Worm (Caenorhabditis elegans) whole organism, L3 larva: ENCODE results near the gene srh-119.

ENCODE experiments used
- lin-15B ChIP-seq: fragments of 150-350 bp; optimal IDR thresholded peaks from 2 replicates; lab custom pipeline; 2014; ENCODE audit warnings: missing biosample characterization, missing genetic modification characterization
- nhr-12 ChIP-seq: fragments of 150-350 bp; optimal IDR thresholded peaks from 2 replicates; lab custom pipeline; 2014; ENCODE audit warnings: missing biosample characterization, missing genetic modification characterization
- nhr-76 ChIP-seq: fragments of 150-350 bp; sonication (generic microtip); optimal IDR thresholded peaks from 5 replicates; lab custom pipeline; 2014; ENCODE audit warnings: missing biosample characterization, missing genetic modification characterization
- snpc-4 ChIP-seq: fragments of 150-350 bp; optimal IDR thresholded peaks from 2 replicates; lab custom pipeline; 2014; ENCODE audit warnings: missing biosample characterization, missing genetic modification characterization
- unc-39 ChIP-seq: sonication (generic microtip); optimal IDR thresholded peaks from 4 replicates; lab custom pipeline; 2017; ENCODE audit warnings: missing biosample characterization, missing genetic modification characterization

DNA sequence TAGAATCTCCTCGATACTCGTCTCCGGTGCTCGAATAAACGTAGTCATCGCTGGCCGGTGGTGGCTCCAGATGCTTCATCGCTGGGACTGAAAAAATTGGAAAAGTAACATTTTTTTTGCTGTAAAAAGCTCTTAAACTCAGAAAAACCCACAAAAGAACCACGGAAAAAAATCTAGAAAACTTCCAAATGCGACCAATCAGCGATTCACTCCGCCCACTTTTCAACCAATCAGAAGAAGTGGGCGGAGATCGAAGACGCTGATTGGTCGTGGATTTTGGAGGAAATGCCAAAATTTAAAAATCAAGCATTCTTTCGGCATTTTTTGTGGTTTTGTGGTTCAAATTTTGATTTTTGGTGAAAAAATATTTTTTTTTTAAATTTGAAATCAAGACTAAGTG is 13.3 kb upstream of the srh-119 start:
- no peak for TF ChIP-seq snpc-4 (tag; lab: Kevin White, UChicago)
- TF ChIP-seq nhr-12 (tag; lab: Kevin White, UChicago) = no peak
- TF ChIP-seq lin-15B (tag; lab: Kevin White, UChicago) = no peak
- no peak for TF ChIP-seq unc-39 (tag; lab: Kevin White, UChicago)
- no peak for TF ChIP-seq nhr-76
